Fruit fly (Drosophila melanogaster) whole organism, embryonic: ENCODE measurements around the gene SelT.

Source experiments
- Blimp-1 ChIP-seq: fragments of 200-800 bp; sonication (Bioruptor generic); optimal IDR thresholded peaks from 3 replicates; lab custom pipeline; 2018; ENCODE audit warnings: missing biosample characterization, missing genetic modification characterization, mild to moderate bottlenecking, moderate library complexity, missing genetic modification reagents
- CG10543 ChIP-seq: fragments of 200-800 bp; sonication (Bioruptor generic); optimal IDR thresholded peaks from 3 replicates; lab custom pipeline; 2017; ENCODE audit warnings: missing biosample characterization, mild to moderate bottlenecking, missing genetic modification characterization, moderate library complexity
- CG10959 ChIP-seq: fragments of 200-800 bp; sonication (Bioruptor generic); IDR thresholded peaks from 2 replicates; pipeline ENCODE4 v1.3.6; 2022; ENCODE audit warnings: missing biosample characterization, missing genetic modification characterization
- CG11456 ChIP-seq: fragments of 200-800 bp; sonication (Bioruptor generic); IDR thresholded peaks from 3 replicates; pipeline ENCODE4 v1.3.6; 2022; ENCODE audit warnings: missing biosample characterization, missing genetic modification characterization
- CG11560 ChIP-seq: fragments of 200-800 bp; sonication (Bioruptor generic); IDR thresholded peaks from 3 replicates; pipeline ENCODE4 v1.3.6; 2022; ENCODE audit warnings: missing biosample characterization, missing genetic modification characterization
- CG12769 ChIP-seq: fragments of 200-800 bp; sonication (Bioruptor generic); optimal IDR thresholded peaks from 2 replicates; lab custom pipeline; 2019; ENCODE audit warnings: missing biosample characterization, mild to moderate bottlenecking, missing genetic modification characterization, moderate library complexity
- CG13624 ChIP-seq: fragments of 200-800 bp; sonication (Bioruptor generic); optimal IDR thresholded peaks from 2 replicates; lab custom pipeline; 2016; ENCODE audit warnings: missing biosample characterization, missing genetic modification characterization
- CG14667 ChIP-seq: fragments of 200-800 bp; sonication (Bioruptor generic); IDR thresholded peaks from 2 replicates; pipeline ENCODE4 v1.3.6; 2022; ENCODE audit warnings: missing biosample characterization, missing genetic modification characterization
- CG15479 ChIP-seq: fragments of 200-800 bp; sonication (Bioruptor generic); optimal IDR thresholded peaks from 3 replicates; lab custom pipeline; 2019; ENCODE audit warnings: missing biosample characterization, mild to moderate bottlenecking, missing genetic modification characterization, moderate library complexity
- CG16813 ChIP-seq: fragments of 200-800 bp; sonication (Bioruptor generic); IDR thresholded peaks from 3 replicates; pipeline ENCODE4 v1.3.6; 2022; ENCODE audit warnings: missing biosample characterization, missing genetic modification characterization; ENCODE audit not compliant: partially characterized antibody
- CG17385 ChIP-seq: fragments of 200-800 bp; sonication (Bioruptor generic); optimal IDR thresholded peaks from 3 replicates; lab custom pipeline; 2018; ENCODE audit warnings: missing biosample characterization, mild to moderate bottlenecking, missing genetic modification characterization
- CG30403 ChIP-seq: fragments of 200-800 bp; sonication (Bioruptor generic); optimal IDR thresholded peaks from 3 replicates; lab custom pipeline; 2016; ENCODE audit warnings: missing biosample characterization, missing genetic modification characterization
- CG31388 ChIP-seq: fragments of 200-800 bp; sonication (Bioruptor generic); optimal IDR thresholded peaks from 2 replicates; lab custom pipeline; 2016; ENCODE audit warnings: missing biosample characterization, missing genetic modification characterization
- CG32532 ChIP-seq: fragments of 200-800 bp; sonication (Bioruptor generic); IDR thresholded peaks from 2 replicates; pipeline ENCODE4 v1.3.6; 2022; ENCODE audit warnings: missing biosample characterization, missing genetic modification characterization
- CG7357 ChIP-seq: fragments of 200-800 bp; sonication (Bioruptor generic); IDR thresholded peaks from 3 replicates; pipeline ENCODE4 v1.3.6; 2022; ENCODE audit warnings: missing biosample characterization, missing genetic modification characterization
- CG8290 ChIP-seq, 3 experiments: fragments of 200-800 bp; sonication (Bioruptor generic); optimal IDR thresholded peaks; 2 replicates each; lab custom pipeline; 2016 to 2019; ENCODE audit warnings: missing biosample characterization in 3 of 3, missing genetic modification characterization in 3 of 3, mild to moderate bottlenecking in 2 of 3, moderate library complexity in 1 of 3
- CG9817 ChIP-seq: fragments of 200-800 bp; sonication (Bioruptor generic); optimal IDR thresholded peaks from 2 replicates; lab custom pipeline; 2018; ENCODE audit warnings: missing biosample characterization, mild to moderate bottlenecking, missing genetic modification characterization, moderate library complexity
- Chrac-16 ChIP-seq: fragments of 200-800 bp; sonication (Bioruptor generic); optimal IDR thresholded peaks from 3 replicates; lab custom pipeline; 2016; ENCODE audit warnings: missing biosample characterization, missing genetic modification characterization
- Deaf1 ChIP-seq: fragments of 200-800 bp; optimal IDR thresholded peaks from 3 replicates; lab custom pipeline; 2019; ENCODE audit warnings: missing biosample characterization, mild to moderate bottlenecking, missing genetic modification characterization, moderate library complexity
- Doc3 ChIP-seq: fragments of 200-800 bp; sonication (Bioruptor generic); IDR thresholded peaks from 3 replicates; pipeline ENCODE4 v1.3.6; 2022; ENCODE audit warnings: missing biosample characterization, missing genetic modification characterization; ENCODE audit not compliant: partially characterized antibody
- Dref ChIP-seq: fragments of 200-800 bp; sonication (Bioruptor generic); IDR thresholded peaks from 2 replicates; pipeline ENCODE4 v1.3.6; 2022; ENCODE audit warnings: missing biosample characterization, missing genetic modification characterization
- E2f2 ChIP-seq: fragments of 200-800 bp; sonication (Bioruptor generic); IDR thresholded peaks from 2 replicates; pipeline ENCODE4 v1.3.6; 2022; ENCODE audit warnings: missing biosample characterization, missing genetic modification characterization
- Ets65A ChIP-seq: fragments of 200-800 bp; sonication (Bioruptor generic); peaks from one replicate; lab custom pipeline; 2016; ENCODE audit warnings: missing biosample characterization, missing genetic modification characterization
- Gsc ChIP-seq: fragments of 200-800 bp; sonication (Bioruptor generic); IDR thresholded peaks from 2 replicates; pipeline ENCODE4 v1.3.6; 2022; ENCODE audit warnings: missing biosample characterization, missing genetic modification characterization
- Lpt ChIP-seq: fragments of >200 bp; optimal IDR thresholded peaks from 2 replicates; lab custom pipeline; 2018; ENCODE audit warnings: missing biosample characterization, missing genetic modification characterization
- Med ChIP-seq: fragments of 200-800 bp; sonication (Bioruptor generic); peaks from one replicate; lab custom pipeline; 2016; ENCODE audit warnings: missing biosample characterization, missing genetic modification characterization, mild to moderate bottlenecking, inconsistent platforms, moderate library complexity
- Pdp1 ChIP-seq, 2 experiments: fragments of 200-800 bp; sonication (Bioruptor generic); optimal IDR thresholded peaks; 3 replicates each; lab custom pipeline; 2016; ENCODE audit warnings: missing biosample characterization in 2 of 2, missing genetic modification characterization in 2 of 2, mild to moderate bottlenecking in 1 of 2, moderate library complexity in 1 of 2
- Spps ChIP-seq: fragments of 200-800 bp; sonication (Bioruptor generic); optimal IDR thresholded peaks from 2 replicates; lab custom pipeline; 2018; ENCODE audit warnings: missing biosample characterization, mild to moderate bottlenecking, missing genetic modification characterization
- Sry-δ ChIP-seq: fragments of 200-800 bp; sonication (Bioruptor generic); optimal IDR thresholded peaks from 2 replicates; lab custom pipeline; 2016; ENCODE audit warnings: missing biosample characterization, missing genetic modification characterization
- Trl ChIP-seq, 3 experiments: fragments of >200 bp in 2 of 3; fragments of 200-800 bp in 1 of 3; sonication (Bioruptor generic) in 1 of 3; optimal IDR thresholded peaks; 2 replicates in 1 of 3; 3 replicates in 2 of 3; lab custom pipeline; 2016 to 2017; ENCODE audit warnings: missing biosample characterization in 1 of 3, missing genetic modification characterization in 1 of 3
- Vsx1 ChIP-seq: fragments of 200-800 bp; sonication (Bioruptor generic); optimal IDR thresholded peaks from 2 replicates; lab custom pipeline; 2017; ENCODE audit warnings: missing biosample characterization, mild to moderate bottlenecking, missing genetic modification characterization, missing genetic modification reagents
- bbx ChIP-seq: fragments of 200-800 bp; sonication (Bioruptor generic); IDR thresholded peaks from 2 replicates; pipeline ENCODE4 v1.3.6; 2022; ENCODE audit warnings: missing biosample characterization, missing genetic modification characterization; ENCODE audit not compliant: partially characterized antibody
- chinmo ChIP-seq: fragments of 200-800 bp; sonication (Bioruptor generic); IDR thresholded peaks from 4 replicates; pipeline ENCODE4 v1.3.6; 2022; ENCODE audit warnings: missing biosample characterization, missing genetic modification characterization; ENCODE audit not compliant: partially characterized antibody
- chn ChIP-seq: fragments of 200-800 bp; sonication (Bioruptor generic); optimal IDR thresholded peaks from 2 replicates; lab custom pipeline; 2016; ENCODE audit warnings: missing biosample characterization, missing genetic modification characterization
- danr ChIP-seq: fragments of 200-800 bp; sonication (Bioruptor generic); IDR thresholded peaks from 2 replicates; pipeline ENCODE4 v1.3.6; 2022; ENCODE audit warnings: missing biosample characterization, missing genetic modification characterization
- dpn ChIP-seq, 2 experiments: fragments of 200-800 bp; sonication (Bioruptor generic); optimal IDR thresholded peaks; 3 replicates each; lab custom pipeline; 2016; ENCODE audit warnings: missing biosample characterization in 2 of 2, missing genetic modification characterization in 2 of 2
- fd96Cb ChIP-seq: fragments of 200-800 bp; sonication (Bioruptor generic); optimal IDR thresholded peaks from 2 replicates; lab custom pipeline; 2018; ENCODE audit warnings: missing biosample characterization, mild to moderate bottlenecking, missing genetic modification characterization, moderate library complexity
- gfzf ChIP-seq: fragments of 200-800 bp; sonication (Bioruptor generic); optimal IDR thresholded peaks from 2 replicates; lab custom pipeline; 2016; ENCODE audit warnings: missing biosample characterization, mild to moderate bottlenecking, missing genetic modification characterization, moderate library complexity
- lov ChIP-seq, 2 experiments: fragments of 200-800 bp in 1 of 2; fragments of >200 bp in 1 of 2; sonication (Bioruptor generic) in 1 of 2; IDR thresholded peaks in 1 of 2; optimal IDR thresholded peaks in 1 of 2; 2 replicates in 1 of 2; 3 replicates in 1 of 2; pipeline versions ENCODE4 v1.3.6 to Lab custom; 2017 to 2022; ENCODE audit warnings: missing biosample characterization in 1 of 2, missing genetic modification characterization in 1 of 2
- onecut ChIP-seq: fragments of 200-800 bp; sonication (Bioruptor generic); IDR thresholded peaks from 2 replicates; pipeline ENCODE4 v1.3.6; 2022; ENCODE audit warnings: missing biosample characterization, missing genetic modification characterization
- scrt ChIP-seq: fragments of 200-800 bp; sonication (Bioruptor generic); optimal IDR thresholded peaks from 2 replicates; lab custom pipeline; 2018; ENCODE audit warnings: missing biosample characterization, mild to moderate bottlenecking, missing genetic modification characterization, moderate library complexity
- sd ChIP-seq: fragments of 200-800 bp; sonication (Bioruptor generic); optimal IDR thresholded peaks from 3 replicates; lab custom pipeline; 2018; ENCODE audit warnings: missing biosample characterization, mild to moderate bottlenecking, missing genetic modification characterization, moderate library complexity
- sens ChIP-seq: fragments of 200-800 bp; sonication (Bioruptor generic); peaks from one replicate; lab custom pipeline; 2016; ENCODE audit warnings: missing biosample characterization, missing genetic modification characterization
- shn ChIP-seq: fragments of 200-800 bp; sonication (Bioruptor generic); optimal IDR thresholded peaks from 3 replicates; lab custom pipeline; 2016; ENCODE audit warnings: missing biosample characterization, missing genetic modification characterization
- sim ChIP-seq: fragments of 200-800 bp; sonication (Bioruptor generic); IDR thresholded peaks from 2 replicates; pipeline ENCODE4 v1.3.6; 2022; ENCODE audit warnings: missing biosample characterization, missing genetic modification characterization
- sisA ChIP-seq: fragments of 200-800 bp; sonication (Bioruptor generic); IDR thresholded peaks from 2 replicates; pipeline ENCODE4 v1.3.6; 2022; ENCODE audit warnings: missing biosample characterization, missing genetic modification characterization

Gene SelT

DNA sequence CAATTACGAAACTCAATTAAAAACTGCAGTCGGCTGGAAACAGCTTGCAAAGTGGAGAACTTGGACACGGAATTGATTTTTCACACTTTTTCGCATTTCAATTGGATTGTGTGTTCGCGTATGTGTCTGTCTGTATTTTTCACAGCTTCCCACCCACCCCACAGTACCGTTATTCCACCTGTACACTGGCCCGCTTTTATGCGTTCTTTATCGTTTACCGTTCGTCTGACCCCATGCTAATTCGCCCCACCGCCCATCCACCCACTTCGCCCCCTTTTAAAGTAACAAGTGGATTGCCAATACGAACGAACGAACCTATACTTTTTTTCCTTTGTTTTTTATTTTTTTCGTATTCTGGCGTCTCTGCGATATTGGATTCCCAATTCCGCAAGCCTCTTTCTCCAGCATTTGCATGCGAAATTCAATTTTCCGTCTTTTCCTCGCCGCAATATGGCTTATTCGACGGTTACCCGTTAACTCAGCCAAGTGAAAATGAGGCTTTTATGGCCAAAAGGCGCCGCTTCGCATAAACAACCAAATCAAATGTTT, 28.6 kb upstream of the SelT start:
- TF ChIP-seq bbx (GFP tag; lab: Robert Waterston, UW) (no peak), sens (GFP tag; lab: Kevin White, UChicago) (peak; percentile 61), onecut (GFP tag; lab: Robert Waterston, UW) (peak; percentile 60), Doc3 (GFP tag; lab: Robert Waterston, UW) (no peak), sim (GFP tag; lab: Robert Waterston, UW) (no peak), CG16813 (no peak), Ets65A (peak; percentile 88), CG7357 (GFP tag; lab: Robert Waterston, UW) (no peak), Med (GFP tag; lab: Kevin White, UChicago) (peak; percentile 78), Sry-δ (no peak), scrt (peak; percentile 58), lov (optimal IDR thresholded peaks at IDR 0.05; lab: Kevin White, UChicago) (no peak), lov (GFP tag; IDR thresholded peaks at IDR 0.05; lab: Robert Waterston, UW) (0 out of 3 replicates have a peak, but pooled peaks have one; percentile 42)

DNA sequence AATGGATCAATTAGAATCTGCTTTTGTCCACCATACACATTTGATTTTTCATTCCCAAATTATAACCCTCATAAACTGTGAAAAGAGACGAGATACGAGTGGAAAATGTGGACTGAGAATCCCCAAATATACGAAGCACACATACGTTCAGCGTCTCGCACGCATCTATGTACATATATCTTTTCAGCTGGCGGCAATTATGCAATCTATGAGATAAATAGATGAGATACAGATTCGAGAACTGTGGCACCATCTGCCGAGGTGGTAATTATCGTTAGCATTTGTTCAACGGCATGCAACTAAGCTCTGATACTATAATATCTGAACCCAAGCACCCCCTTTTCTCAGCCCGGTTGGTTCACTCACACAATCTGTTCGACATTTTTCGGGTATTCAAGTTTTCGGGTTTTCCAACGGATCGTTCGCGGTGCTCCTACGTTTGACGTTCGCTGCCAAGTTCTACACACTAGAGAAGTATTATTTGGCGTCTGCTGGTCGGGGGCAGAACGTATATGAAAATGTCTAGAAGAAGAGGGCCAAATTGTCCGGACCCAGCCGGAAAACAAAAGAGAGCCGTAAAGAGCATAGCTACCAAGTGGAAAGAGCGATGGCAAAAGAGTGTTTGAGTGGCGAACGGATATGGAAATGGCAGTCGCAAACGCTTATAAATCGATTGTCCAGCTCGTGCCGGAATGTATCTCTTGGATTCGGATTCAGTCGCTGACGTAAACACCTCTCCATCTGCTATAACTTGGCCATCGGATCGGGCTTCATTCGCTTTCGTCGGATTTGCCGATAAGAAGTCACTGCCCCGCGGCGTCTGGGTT, 15.5 kb upstream of the SelT start:
- TF ChIP-seq gfzf (GFP tag; lab: Kevin White, UChicago) (no peak), Blimp-1 (no peak), CG32532 (GFP tag; lab: Robert Waterston, UW) (peak; percentile 11; the same call in 1 of the 2 replicates), CG10959 (no peak), CG11456 (GFP tag; lab: Robert Waterston, UW) (no peak), Pdp1 (GFP tag; optimal IDR thresholded peaks at IDR 0.05; lab: Kevin White, UChicago) (peak in 1 of 2 experiments; percentile 95), Lpt (no peak), CG8290 (GFP tag; optimal IDR thresholded peaks at IDR 0.05; lab: Kevin White, UChicago) (no peak), CG8290 (tag; optimal IDR thresholded peaks at IDR 0.05; lab: Kevin White, UChicago) (no peak), chinmo (0 out of 4 replicates have a peak, but pooled peaks have one; percentile 28), CG11560 (tag; lab: Robert Waterston, UW) (no peak), sisA (GFP tag; lab: Robert Waterston, UW) (no peak), CG9817 (tag; lab: Kevin White, UChicago) (no peak), CG10543 (GFP tag; lab: Kevin White, UChicago) (peak; percentile 33), Vsx1 (GFP tag; lab: Kevin White, UChicago) (no peak), CG31388 (GFP tag; lab: Kevin White, UChicago) (no peak), fd96Cb (tag; lab: Kevin White, UChicago) (no peak), chn (no peak), dpn (GFP tag; optimal IDR thresholded peaks at IDR 0.05; lab: Kevin White, UChicago) (no peak), danr (no peak), Deaf1 (tag; lab: Kevin White, UChicago) (peak; percentile 71), Trl (optimal IDR thresholded peaks at IDR 0.05; lab: Kevin White, UChicago) (peak; percentile 52 to 77), Trl (GFP tag; optimal IDR thresholded peaks at IDR 0.05; lab: Kevin White, UChicago) (no peak), Med (GFP tag; lab: Kevin White, UChicago) (peak; percentile 73), CG14667 (GFP tag; lab: Robert Waterston, UW) (no peak), CG17385 (peak; percentile 34), CG15479 (GFP tag; lab: Kevin White, UChicago) (peak; percentile 35), CG13624 (GFP tag; lab: Kevin White, UChicago) (no peak), Dref (GFP tag; lab: Robert Waterston, UW) (no peak), shn (GFP tag; lab: Kevin White, UChicago) (no peak), Spps (tag; lab: Kevin White, UChicago) (no peak), CG30403 (GFP tag; lab: Kevin White, UChicago) (no peak), CG12769 (tag; lab: Kevin White, UChicago) (peak; percentile 66), sd (tag; lab: Kevin White, UChicago) (peak; percentile 86), Chrac-16 (GFP tag; lab: Kevin White, UChicago) (no peak), Gsc (GFP tag; lab: Robert Waterston, UW) (no peak), E2f2 (GFP tag; lab: Robert Waterston, UW) (no peak)
